Worm (Caenorhabditis elegans) whole organism, late embryonic: ENCODE results near the gene scav-4.

Experiments
- T23F11.4 ChIP-seq: fragments of 200-800 bp; sonication (Bioruptor generic); optimal IDR thresholded peaks from 2 replicates; lab custom pipeline; 2018; ENCODE audit warnings: mild to moderate bottlenecking, missing genetic modification characterization, missing compliant biosample characterization
- ceh-9 ChIP-seq: sonication (generic microtip); optimal IDR thresholded peaks from 2 replicates; lab custom pipeline; 2016; ENCODE audit warnings: mild to moderate bottlenecking, missing genetic modification characterization, inconsistent platforms, missing compliant biosample characterization
- eyg-1 ChIP-seq: sonication (generic microtip); optimal IDR thresholded peaks from 2 replicates; lab custom pipeline; 2016; ENCODE audit warnings: missing genotype, missing genetic modification characterization, missing compliant biosample characterization
- hlh-15 ChIP-seq: sonication (generic microtip); optimal IDR thresholded peaks from 2 replicates; lab custom pipeline; 2016; ENCODE audit warnings: missing genetic modification characterization, missing compliant biosample characterization
- lin-11 ChIP-seq: fragments of 200-800 bp; sonication (Bioruptor generic); optimal IDR thresholded peaks from 2 replicates; lab custom pipeline; 2018; ENCODE audit warnings: mild to moderate bottlenecking, missing genetic modification characterization, missing compliant biosample characterization
- nfya-1 ChIP-seq: sonication (generic microtip); optimal IDR thresholded peaks from 2 replicates; lab custom pipeline; 2017; ENCODE audit warnings: missing genetic modification characterization, mild to moderate bottlenecking, missing compliant biosample characterization, antibody characterized with exemption, moderate library complexity
- nhr-11 ChIP-seq: fragments of 150-350 bp; optimal IDR thresholded peaks from 2 replicates; lab custom pipeline; 2014; ENCODE audit warnings: missing biosample characterization, missing genetic modification characterization
- pag-3 ChIP-seq: sonication (generic microtip); optimal IDR thresholded peaks from 2 replicates; lab custom pipeline; 2016; ENCODE audit warnings: missing compliant biosample characterization, missing genetic modification characterization, borderline replicate concordance
- rnt-1 ChIP-seq: sonication (generic microtip); optimal IDR thresholded peaks from 2 replicates; lab custom pipeline; 2016; ENCODE audit warnings: missing genetic modification characterization, missing compliant biosample characterization
- unc-3 ChIP-seq, 2 experiments: fragments of 200-800 bp in 1 of 2; sonication (Bioruptor generic) in 1 of 2; sonication (generic microtip) in 1 of 2; conservative IDR thresholded peaks in 1 of 2; optimal IDR thresholded peaks in 1 of 2; 2 replicates each; pipeline versions ENCODE4 v1.3.6 to Lab custom; 2016 to 2022; ENCODE audit warnings: missing compliant biosample characterization in 2 of 2, missing genetic modification characterization in 2 of 2, missing genetic modification reagents in 1 of 2

ce11 chrX:12976774-12977173 lies 4.8 kb upstream of the scav-4 start, which contains the start of the genes F11C1.4 and F11C1.10:
- no peak for TF ChIP-seq hlh-15 (tag; lab: Kevin White, UChicago)
- TF ChIP-seq lin-11 (tag; lab: Kevin White, UChicago), result no peak
- no peak for TF ChIP-seq nhr-11 (tag; lab: Kevin White, UChicago)
- no peak for TF ChIP-seq nfya-1 (tag; lab: Kevin White, UChicago)
- no peak for TF ChIP-seq pag-3 (tag; lab: Kevin White, UChicago)
- no peak for TF ChIP-seq unc-3 (GFP tag; conservative IDR thresholded peaks at IDR 0.05; lab: Robert Waterston, UW)
- TF ChIP-seq unc-3 (tag; optimal IDR thresholded peaks at IDR 0.05; lab: Kevin White, UChicago), result no peak
- TF ChIP-seq T23F11.4, result no peak
- TF ChIP-seq rnt-1, result no peak
- TF ChIP-seq eyg-1, result no peak
- TF ChIP-seq ceh-9, result no peak
